Worm (Caenorhabditis elegans) whole organism, L1 larva: ENCODE results near the gene C32D5.8.

Source experiments
- alr-1 ChIP-seq: fragments of 200-800 bp; sonication (Bioruptor generic); optimal IDR thresholded peaks from 2 replicates; lab custom pipeline; 2018; ENCODE audit warnings: borderline replicate concordance, mild to moderate bottlenecking, missing genetic modification characterization, missing compliant biosample characterization
- aly-2 ChIP-seq: fragments of 150-350 bp; optimal IDR thresholded peaks from 2 replicates; lab custom pipeline; 2014; ENCODE audit warnings: missing biosample characterization, missing genetic modification characterization
- ama-1 ChIP-seq: fragments of 150-350 bp; optimal IDR thresholded peaks from 2 replicates; lab custom pipeline; 2014
- blmp-1 ChIP-seq: fragments of 150-350 bp; optimal IDR thresholded peaks from 2 replicates; lab custom pipeline; 2014; ENCODE audit warnings: missing biosample characterization, missing genetic modification characterization
- ceh-63 ChIP-seq: fragments of 200-800 bp; sonication (Bioruptor generic); optimal IDR thresholded peaks from 2 replicates; lab custom pipeline; 2018; ENCODE audit warnings: mild to moderate bottlenecking, missing genetic modification characterization, missing compliant biosample characterization
- dpl-1 ChIP-seq, 3 experiments: fragments of 150-350 bp in 2 of 3; sonication (generic microtip) in 1 of 3; optimal IDR thresholded peaks; 2 replicates each; lab custom pipeline; 2014 to 2017; ENCODE audit warnings: missing biosample characterization in 3 of 3, missing genetic modification characterization in 3 of 3, missing genetic modification reagents in 3 of 3
- fkh-4 ChIP-seq: sonication (generic microtip); optimal IDR thresholded peaks from 2 replicates; lab custom pipeline; 2016; ENCODE audit warnings: missing compliant biosample characterization, missing genetic modification characterization, borderline replicate concordance
- fos-1 ChIP-seq: fragments of 150-350 bp; optimal IDR thresholded peaks from 2 replicates; lab custom pipeline; 2014; ENCODE audit warnings: missing biosample characterization, missing genetic modification characterization
- mab-9 ChIP-seq: fragments of 200-800 bp; sonication (Bioruptor generic); IDR thresholded peaks from 2 replicates; pipeline ENCODE4 v1.3.6; 2022; ENCODE audit warnings: missing genetic modification reagents, missing genetic modification characterization, missing compliant biosample characterization
- nhr-77 ChIP-seq: fragments of 150-350 bp; optimal IDR thresholded peaks from 2 replicates; lab custom pipeline; 2014; ENCODE audit warnings: missing biosample characterization, missing genetic modification characterization

DNA sequence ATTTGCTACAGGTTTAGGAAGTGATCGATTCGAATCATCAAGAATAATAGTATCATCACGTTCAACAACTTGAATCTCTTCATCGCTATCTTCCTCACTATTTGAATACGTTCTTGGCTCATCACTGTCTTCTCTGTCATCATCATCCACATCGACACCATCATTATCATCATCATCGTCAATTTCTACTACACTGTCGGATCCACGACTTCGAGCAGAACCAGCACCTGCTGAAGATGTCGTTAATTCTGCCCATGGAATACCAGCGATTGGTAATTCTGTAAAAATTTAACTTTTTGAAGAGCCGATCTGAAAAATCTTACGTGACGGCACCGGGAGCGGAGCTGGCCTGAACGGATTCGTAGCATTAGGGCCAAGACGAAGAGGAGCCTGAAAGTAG lies 4.2 kb upstream of the C32D5.8 start:
- TF ChIP-seq blmp-1 (tag; lab: Kevin White, UChicago): no peak
- no peak for TF ChIP-seq nhr-77 (tag; lab: Kevin White, UChicago)
- no peak for TF ChIP-seq mab-9 (GFP tag; lab: Robert Waterston, UW)
- no peak for TF ChIP-seq dpl-1 (GFP tag; optimal IDR thresholded peaks at IDR 0.05; lab: Kevin White, UChicago)
- TF ChIP-seq fkh-4 (tag; lab: Kevin White, UChicago): no peak
- TF ChIP-seq aly-2 (tag; lab: Kevin White, UChicago): no peak
- no peak for TF ChIP-seq ceh-63 (GFP tag; lab: Kevin White, UChicago)
- no peak for TF ChIP-seq alr-1 (tag; lab: Kevin White, UChicago)
- TF ChIP-seq fos-1: no peak
- TF ChIP-seq ama-1 (lab: Kevin White, UChicago): no peak
